Worm (Caenorhabditis elegans) whole organism, early embryonic: ENCODE results near the gene snf-11.

ENCODE experiments used
- B0310.2 ChIP-seq: sonication (generic microtip); optimal IDR thresholded peaks from 2 replicates; lab custom pipeline; 2016; ENCODE audit warnings: mild to moderate bottlenecking, missing genetic modification characterization, missing compliant biosample characterization
- aly-1 ChIP-seq: sonication (generic microtip); optimal IDR thresholded peaks from 2 replicates; lab custom pipeline; 2016; ENCODE audit warnings: missing genetic modification characterization, missing compliant biosample characterization
- ama-1 ChIP-seq: fragments of 150-350 bp; optimal IDR thresholded peaks from 2 replicates; lab custom pipeline; 2014
- ceh-36 ChIP-seq: sonication (generic microtip); optimal IDR thresholded peaks from 2 replicates; lab custom pipeline; 2016; ENCODE audit warnings: missing genetic modification characterization, inconsistent platforms, missing compliant biosample characterization
- flt-1 ChIP-seq: fragments of 200-800 bp; sonication (Bioruptor generic); IDR thresholded peaks from 2 replicates; pipeline ENCODE4 v1.3.6; 2022; ENCODE audit warnings: missing genetic modification characterization, missing compliant biosample characterization
- hnd-1 ChIP-seq: sonication (generic microtip); optimal IDR thresholded peaks from 2 replicates; lab custom pipeline; 2016; ENCODE audit warnings: missing genetic modification characterization, missing compliant biosample characterization
- scrt-1 ChIP-seq: fragments of 200-800 bp; sonication (Bioruptor generic); IDR thresholded peaks from 2 replicates; pipeline ENCODE4 v1.3.6; 2022; ENCODE audit warnings: missing genetic modification characterization, missing compliant biosample characterization

DNA sequence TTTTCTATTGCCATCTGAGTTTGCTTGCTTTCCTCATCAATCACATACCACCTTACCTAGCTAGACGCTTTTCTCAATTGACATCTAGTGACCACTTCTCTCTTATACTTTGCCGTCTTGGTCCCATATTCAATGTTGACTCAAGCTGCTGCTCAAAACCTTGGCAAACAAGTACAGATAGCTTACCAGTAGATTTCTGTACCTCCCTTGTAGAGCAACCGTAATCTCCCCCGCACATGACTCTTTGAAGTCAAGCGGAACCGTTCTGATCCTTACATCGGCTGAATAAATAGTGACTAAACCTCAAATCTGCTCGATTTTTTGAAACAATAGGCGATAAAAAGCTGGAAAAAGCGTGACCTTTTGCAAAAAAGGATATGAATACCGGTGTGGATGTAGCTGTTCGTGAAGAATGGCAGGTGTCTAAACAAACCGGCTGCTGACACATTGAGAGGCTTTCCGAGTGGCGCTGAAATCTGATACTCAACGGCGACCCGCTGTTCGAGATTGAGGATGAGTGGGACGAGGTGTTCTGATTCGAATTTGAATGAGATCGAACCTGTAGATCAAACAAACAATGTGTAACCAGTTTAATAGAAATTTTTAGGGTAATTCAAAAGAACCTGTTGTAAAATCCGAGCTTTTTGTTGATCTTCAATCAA lies 27.6 kb upstream of the snf-11 start:
- TF ChIP-seq B0310.2 (tag; lab: Kevin White, UChicago) (no peak), ceh-36 (tag; lab: Kevin White, UChicago) (no peak), ama-1 (no peak), scrt-1 (GFP tag; lab: Robert Waterston, UW) (no peak), aly-1 (tag; lab: Kevin White, UChicago) (no peak), hnd-1 (no peak), flt-1 (GFP tag; lab: Robert Waterston, UW) (no peak)
